Worm (Caenorhabditis elegans) whole organism, late embryonic: ENCODE measurements around the gene F59B10.4.

Experiments used
- C08G9.2 ChIP-seq: sonication (generic microtip); optimal IDR thresholded peaks from 2 replicates; lab custom pipeline; 2016; ENCODE audit warnings: mild to moderate bottlenecking, missing genetic modification characterization, moderate library complexity, missing compliant biosample characterization
- K02D7.2 ChIP-seq: sonication (generic microtip); optimal IDR thresholded peaks from 2 replicates; lab custom pipeline; 2017; ENCODE audit warnings: mild to moderate bottlenecking, missing genetic modification characterization, missing compliant biosample characterization
- T23F11.4 ChIP-seq: fragments of 200-800 bp; sonication (Bioruptor generic); optimal IDR thresholded peaks from 2 replicates; lab custom pipeline; 2018; ENCODE audit warnings: mild to moderate bottlenecking, missing genetic modification characterization, missing compliant biosample characterization
- ahr-1 ChIP-seq: sonication (generic microtip); optimal IDR thresholded peaks from 2 replicates; lab custom pipeline; 2016; ENCODE audit warnings: missing genetic modification characterization, missing compliant biosample characterization
- ama-1 ChIP-seq: fragments of 150-350 bp; optimal IDR thresholded peaks from 2 replicates; lab custom pipeline; 2014
- ceh-14 ChIP-seq: sonication (generic microtip); optimal IDR thresholded peaks from 2 replicates; lab custom pipeline; 2016; ENCODE audit warnings: missing genotype, missing genetic modification characterization, missing compliant biosample characterization
- ceh-18 ChIP-seq: sonication (generic microtip); optimal IDR thresholded peaks from 2 replicates; lab custom pipeline; 2016; ENCODE audit warnings: missing genetic modification characterization, missing compliant biosample characterization
- ceh-19 ChIP-seq: fragments of 200-800 bp; sonication (Bioruptor generic); optimal IDR thresholded peaks from 2 replicates; lab custom pipeline; 2018; ENCODE audit warnings: mild to moderate bottlenecking, missing genetic modification characterization, missing compliant biosample characterization
- ceh-24 ChIP-seq: sonication (generic microtip); optimal IDR thresholded peaks from 2 replicates; lab custom pipeline; 2016; ENCODE audit warnings: mild to moderate bottlenecking, missing genetic modification characterization, missing compliant biosample characterization
- ceh-30 ChIP-seq: fragments of 150-350 bp; optimal IDR thresholded peaks from 2 replicates; lab custom pipeline; 2014; ENCODE audit warnings: missing biosample characterization, missing genetic modification characterization
- ceh-31 ChIP-seq: sonication (generic microtip); optimal IDR thresholded peaks from 2 replicates; lab custom pipeline; 2016; ENCODE audit warnings: missing genetic modification characterization, missing compliant biosample characterization
- ceh-45 ChIP-seq: fragments of 200-800 bp; sonication (Bioruptor generic); IDR thresholded peaks from 2 replicates; pipeline ENCODE4 v1.3.6; 2022; ENCODE audit warnings: missing genetic modification reagents, missing genetic modification characterization, missing compliant biosample characterization
- ceh-48 ChIP-seq: sonication (generic microtip); optimal IDR thresholded peaks from 2 replicates; lab custom pipeline; 2016; ENCODE audit warnings: missing genetic modification characterization, inconsistent platforms, missing compliant biosample characterization
- ceh-6 ChIP-seq: fragments of 200-800 bp; sonication (Bioruptor generic); optimal IDR thresholded peaks from 2 replicates; lab custom pipeline; 2018; ENCODE audit warnings: mild to moderate bottlenecking, missing genetic modification characterization, missing compliant biosample characterization
- ceh-9 ChIP-seq: sonication (generic microtip); optimal IDR thresholded peaks from 2 replicates; lab custom pipeline; 2016; ENCODE audit warnings: mild to moderate bottlenecking, missing genetic modification characterization, inconsistent platforms, missing compliant biosample characterization
- dmd-4 ChIP-seq: sonication (generic microtip); optimal IDR thresholded peaks from 2 replicates; lab custom pipeline; 2016; ENCODE audit warnings: borderline replicate concordance, missing genetic modification characterization, missing compliant biosample characterization
- dve-1 ChIP-seq: sonication (generic microtip); optimal IDR thresholded peaks from 2 replicates; lab custom pipeline; 2017; ENCODE audit warnings: antibody characterized with exemption, mild to moderate bottlenecking, missing genetic modification characterization, missing compliant biosample characterization
- elt-2 ChIP-seq: sonication (generic microtip); optimal IDR thresholded peaks from 2 replicates; lab custom pipeline; 2016; ENCODE audit warnings: missing genetic modification reagents, missing genetic modification characterization, missing compliant biosample characterization
- elt-4 ChIP-seq: sonication (generic microtip); optimal IDR thresholded peaks from 2 replicates; lab custom pipeline; 2016; ENCODE audit warnings: missing genetic modification characterization, missing compliant biosample characterization
- eyg-1 ChIP-seq: sonication (generic microtip); optimal IDR thresholded peaks from 2 replicates; lab custom pipeline; 2016; ENCODE audit warnings: missing genotype, missing genetic modification characterization, missing compliant biosample characterization
- fax-1 ChIP-seq: sonication (generic microtip); optimal IDR thresholded peaks from 2 replicates; lab custom pipeline; 2016; ENCODE audit warnings: missing genotype, missing genetic modification characterization, missing compliant biosample characterization
- fkh-10 ChIP-seq: fragments of 150-350 bp; optimal IDR thresholded peaks from 2 replicates; lab custom pipeline; 2014; ENCODE audit warnings: missing biosample characterization, missing genetic modification reagents, missing genetic modification characterization
- gmeb-2 ChIP-seq: sonication (generic microtip); optimal IDR thresholded peaks from 2 replicates; lab custom pipeline; 2016; ENCODE audit warnings: missing genetic modification characterization, inconsistent platforms, missing compliant biosample characterization
- hlh-15 ChIP-seq: sonication (generic microtip); optimal IDR thresholded peaks from 2 replicates; lab custom pipeline; 2016; ENCODE audit warnings: missing genetic modification characterization, missing compliant biosample characterization
- hlh-30 ChIP-seq: sonication (generic microtip); optimal IDR thresholded peaks from 2 replicates; lab custom pipeline; 2017; ENCODE audit warnings: antibody characterized with exemption, missing genetic modification characterization, missing compliant biosample characterization; ENCODE audit not compliant: insufficient read depth
- hlh-6 ChIP-seq: sonication (generic microtip); optimal IDR thresholded peaks from 2 replicates; lab custom pipeline; 2016; ENCODE audit warnings: missing genotype, missing genetic modification characterization, missing compliant biosample characterization
- lin-11 ChIP-seq: fragments of 200-800 bp; sonication (Bioruptor generic); optimal IDR thresholded peaks from 2 replicates; lab custom pipeline; 2018; ENCODE audit warnings: mild to moderate bottlenecking, missing genetic modification characterization, missing compliant biosample characterization
- nhr-11 ChIP-seq: fragments of 150-350 bp; optimal IDR thresholded peaks from 2 replicates; lab custom pipeline; 2014; ENCODE audit warnings: missing biosample characterization, missing genetic modification characterization
- nhr-232 ChIP-seq: sonication (generic microtip); optimal IDR thresholded peaks from 2 replicates; lab custom pipeline; 2016; ENCODE audit warnings: missing genetic modification characterization, missing compliant biosample characterization
- npax-4 ChIP-seq: sonication (generic microtip); optimal IDR thresholded peaks from 2 replicates; lab custom pipeline; 2016; ENCODE audit warnings: missing genetic modification characterization, missing compliant biosample characterization
- odd-2 ChIP-seq: sonication (generic microtip); optimal IDR thresholded peaks from 2 replicates; lab custom pipeline; 2017; ENCODE audit warnings: antibody characterized with exemption, mild to moderate bottlenecking, missing genetic modification characterization, missing compliant biosample characterization
- pag-3 ChIP-seq: sonication (generic microtip); optimal IDR thresholded peaks from 2 replicates; lab custom pipeline; 2016; ENCODE audit warnings: missing compliant biosample characterization, missing genetic modification characterization, borderline replicate concordance
- pat-9 ChIP-seq: fragments of 200-800 bp; sonication (Bioruptor generic); optimal IDR thresholded peaks from 2 replicates; lab custom pipeline; 2018; ENCODE audit warnings: mild to moderate bottlenecking, missing genetic modification characterization, moderate library complexity, missing compliant biosample characterization
- pha-2 ChIP-seq: sonication (generic microtip); optimal IDR thresholded peaks from 2 replicates; lab custom pipeline; 2017; ENCODE audit warnings: mild to moderate bottlenecking, missing genetic modification characterization, missing compliant biosample characterization
- rnt-1 ChIP-seq: sonication (generic microtip); optimal IDR thresholded peaks from 2 replicates; lab custom pipeline; 2016; ENCODE audit warnings: missing genetic modification characterization, missing compliant biosample characterization
- sdc-2 ChIP-seq: sonication (generic microtip); optimal IDR thresholded peaks from 2 replicates; lab custom pipeline; 2016; ENCODE audit warnings: missing genotype, missing genetic modification characterization, missing compliant biosample characterization
- sox-4 ChIP-seq: sonication (generic microtip); optimal IDR thresholded peaks from 2 replicates; lab custom pipeline; 2017; ENCODE audit warnings: mild to moderate bottlenecking, missing genetic modification characterization, inconsistent platforms, missing compliant biosample characterization
- tbx-7 ChIP-seq: sonication (generic microtip); optimal IDR thresholded peaks from 2 replicates; lab custom pipeline; 2016; ENCODE audit warnings: missing genotype, missing genetic modification characterization, missing compliant biosample characterization
- ttx-3 ChIP-seq: sonication (generic microtip); optimal IDR thresholded peaks from 2 replicates; lab custom pipeline; 2016; ENCODE audit warnings: missing genetic modification reagents, missing genetic modification characterization, missing compliant biosample characterization
- unc-42 ChIP-seq: sonication (generic microtip); optimal IDR thresholded peaks from 2 replicates; lab custom pipeline; 2016; ENCODE audit warnings: missing genotype, missing genetic modification characterization, missing compliant biosample characterization
- unc-86 ChIP-seq: sonication (generic microtip); optimal IDR thresholded peaks from 2 replicates; lab custom pipeline; 2016; ENCODE audit warnings: missing genetic modification characterization, missing compliant biosample characterization

Gene F59B10.4

ce11 chrII:10519863-10520262 is 946 bp upstream of the F59B10.4 start:
- TF ChIP-seq hlh-15 (tag; lab: Kevin White, UChicago) (no peak), elt-4 (tag; lab: Kevin White, UChicago) (no peak), ceh-24 (tag; lab: Kevin White, UChicago) (no peak), ceh-45 (GFP tag; lab: Robert Waterston, UW) (no peak), nhr-11 (no peak), ceh-19 (GFP tag; lab: Kevin White, UChicago) (no peak), ttx-3 (no peak), sdc-2 (tag; lab: Kevin White, UChicago) (no peak), pha-2 (tag; lab: Kevin White, UChicago) (no peak), C08G9.2 (no peak), rnt-1 (no peak), T23F11.4 (GFP tag; lab: Kevin White, UChicago) (no peak), lin-11 (tag; lab: Kevin White, UChicago) (no peak), fax-1 (no peak), ceh-14 (tag; lab: Kevin White, UChicago) (no peak), ceh-6 (no peak)

ce11 chrII:10516375-10516774 is 2.5 kb downstream of the F59B10.4 start:
- no peak for TF ChIP-seq ttx-3
- no peak for TF ChIP-seq hlh-6
- TF ChIP-seq ceh-48 (tag; lab: Kevin White, UChicago): no peak
- TF ChIP-seq elt-2 (tag; lab: Kevin White, UChicago): no peak
- TF ChIP-seq nhr-11: no peak
- no peak for TF ChIP-seq pag-3 (tag; lab: Kevin White, UChicago)
- no peak for TF ChIP-seq ceh-18 (tag; lab: Kevin White, UChicago)
- TF ChIP-seq sox-4: no peak
- no peak for TF ChIP-seq hlh-15 (tag; lab: Kevin White, UChicago)
- no peak for TF ChIP-seq nhr-232 (tag; lab: Kevin White, UChicago)
- TF ChIP-seq pat-9: no peak
- TF ChIP-seq gmeb-2 (tag; lab: Kevin White, UChicago): no peak
- no peak for TF ChIP-seq tbx-7 (tag; lab: Kevin White, UChicago)
- no peak for TF ChIP-seq ceh-31 (tag; lab: Kevin White, UChicago)
- no peak for TF ChIP-seq dve-1

ce11 chrII:10515422-10515821 is 3.5 kb downstream of the F59B10.4 start:
- TF ChIP-seq gmeb-2 (tag; lab: Kevin White, UChicago) (no peak), ceh-48 (tag; lab: Kevin White, UChicago) (no peak), K02D7.2 (tag; lab: Kevin White, UChicago) (no peak), ceh-9 (no peak), ceh-30 (tag; lab: Kevin White, UChicago) (no peak), ahr-1 (no peak), pha-2 (tag; lab: Kevin White, UChicago) (no peak), dmd-4 (tag; lab: Kevin White, UChicago) (no peak), hlh-6 (no peak), unc-42 (no peak), npax-4 (tag; lab: Kevin White, UChicago) (no peak), hlh-15 (tag; lab: Kevin White, UChicago) (no peak), eyg-1 (tag; lab: Kevin White, UChicago) (no peak), odd-2 (tag; lab: Kevin White, UChicago) (no peak), ceh-45 (GFP tag; lab: Robert Waterston, UW) (no peak), hlh-30 (tag; lab: Kevin White, UChicago) (no peak), C08G9.2 (no peak), ama-1 (no peak)
- TF ChIP-seq, all 69 proteins: peak for 0

- TF ChIP-seq hlh-6 (no peak), C08G9.2 (no peak), fkh-10 (GFP tag; lab: Kevin White, UChicago) (no peak), sox-4 (no peak), ceh-18 (tag; lab: Kevin White, UChicago) (no peak), unc-86 (no peak), dve-1 (no peak)
These were observed 5.5 kb downstream of the F59B10.4 start for ce11 chrII:10513377-10513776.
